Fruit fly (Drosophila melanogaster) whole organism, pupa: ENCODE measurements around the gene Ugt37A3.
A peak's percentile ranks its signal among the peaks of the same experiment; 100 is the strongest.

Experiments used
- CG10348 ChIP-seq: fragments of 200-800 bp; sonication (Bioruptor generic); IDR thresholded peaks from 2 replicates; pipeline ENCODE4 v1.3.6; 2022; ENCODE audit warnings: missing biosample characterization, missing genetic modification characterization
- CG12605 ChIP-seq: fragments of 200-800 bp; sonication (Bioruptor generic); IDR thresholded peaks from 2 replicates; pipeline ENCODE4 v1.3.6; 2022; ENCODE audit warnings: missing biosample characterization, missing genetic modification characterization
- CG13204 ChIP-seq: fragments of 200-800 bp; sonication (Bioruptor generic); optimal IDR thresholded peaks from 2 replicates; lab custom pipeline; 2018; ENCODE audit warnings: missing biosample characterization, mild to moderate bottlenecking, missing genetic modification characterization, moderate library complexity
- CG14655 ChIP-seq: fragments of 200-800 bp; sonication (Bioruptor generic); optimal IDR thresholded peaks from 3 replicates; lab custom pipeline; 2017; ENCODE audit warnings: mild to moderate bottlenecking, missing biosample characterization, missing genetic modification reagents, missing genetic modification characterization
- CG15710 ChIP-seq: fragments of 200-800 bp; sonication (Bioruptor generic); optimal IDR thresholded peaks from 2 replicates; lab custom pipeline; 2018; ENCODE audit warnings: missing biosample characterization, mild to moderate bottlenecking, missing genetic modification characterization, moderate library complexity
- CG17806 ChIP-seq: fragments of 200-800 bp; sonication (Bioruptor generic); optimal IDR thresholded peaks from 2 replicates; lab custom pipeline; 2018; ENCODE audit warnings: missing biosample characterization, mild to moderate bottlenecking, missing genetic modification characterization, moderate library complexity
- CG32121 ChIP-seq: fragments of 200-800 bp; sonication (Bioruptor generic); IDR thresholded peaks from 2 replicates; pipeline ENCODE4 v1.3.6; 2022; ENCODE audit warnings: missing biosample characterization, missing genetic modification characterization
- CG34367 ChIP-seq: fragments of 200-800 bp; sonication (Bioruptor generic); optimal IDR thresholded peaks from 2 replicates; lab custom pipeline; 2018; ENCODE audit warnings: missing biosample characterization, mild to moderate bottlenecking, missing genetic modification characterization
- CG4496 ChIP-seq: fragments of 200-800 bp; sonication (Bioruptor generic); IDR thresholded peaks from 3 replicates; pipeline ENCODE4 v1.3.6; 2022; ENCODE audit warnings: missing biosample characterization, missing genetic modification characterization
- CG8159 ChIP-seq: fragments of 200-800 bp; sonication (Bioruptor generic); optimal IDR thresholded peaks from 3 replicates; lab custom pipeline; 2018; ENCODE audit warnings: missing biosample characterization, mild to moderate bottlenecking, missing genetic modification characterization, moderate library complexity
- CG8301 ChIP-seq: fragments of 200-800 bp; sonication (Bioruptor generic); optimal IDR thresholded peaks from 2 replicates; lab custom pipeline; 2018; ENCODE audit warnings: missing biosample characterization, mild to moderate bottlenecking, missing genetic modification characterization
- CG9948 ChIP-seq: fragments of 200-800 bp; sonication (Bioruptor generic); optimal IDR thresholded peaks from 2 replicates; lab custom pipeline; 2018; ENCODE audit warnings: missing biosample characterization, mild to moderate bottlenecking, missing genetic modification characterization, moderate library complexity
- D1 ChIP-seq: fragments of 200-800 bp; sonication (Bioruptor generic); optimal IDR thresholded peaks from 2 replicates; lab custom pipeline; 2018; ENCODE audit warnings: missing biosample characterization, mild to moderate bottlenecking, missing genetic modification characterization, moderate library complexity
- EcR ChIP-seq: fragments of 200-800 bp; sonication (Bioruptor generic); optimal IDR thresholded peaks from 3 replicates; lab custom pipeline; 2019; ENCODE audit warnings: missing biosample characterization, missing genetic modification characterization, mild to moderate bottlenecking, moderate library complexity, missing genetic modification reagents
- Ets98B ChIP-seq: fragments of 200-800 bp; sonication (Bioruptor generic); IDR thresholded peaks from 2 replicates; pipeline ENCODE4 v1.3.6; 2022; ENCODE audit warnings: missing biosample characterization, missing genetic modification characterization
- Pif1A ChIP-seq: fragments of 200-800 bp; sonication (Bioruptor generic); optimal IDR thresholded peaks from 3 replicates; lab custom pipeline; 2016; ENCODE audit warnings: missing biosample characterization, missing genetic modification characterization
- Pif1B ChIP-seq: fragments of 200-800 bp; sonication (Bioruptor generic); optimal IDR thresholded peaks from 3 replicates; lab custom pipeline; 2016; ENCODE audit warnings: missing biosample characterization, missing genetic modification characterization
- Snoo ChIP-seq: fragments of 200-800 bp; sonication (Bioruptor generic); optimal IDR thresholded peaks from 3 replicates; lab custom pipeline; 2017; ENCODE audit warnings: missing biosample characterization, mild to moderate bottlenecking, missing genetic modification characterization, inconsistent platforms
- fd96Ca ChIP-seq: fragments of 200-800 bp; sonication (Bioruptor generic); IDR thresholded peaks from 3 replicates; pipeline ENCODE4 v1.3.6; 2022; ENCODE audit warnings: missing biosample characterization, missing genetic modification characterization
- gl ChIP-seq: fragments of 200-800 bp; sonication (Bioruptor generic); optimal IDR thresholded peaks from 2 replicates; lab custom pipeline; 2018; ENCODE audit warnings: missing biosample characterization, mild to moderate bottlenecking, missing genetic modification characterization
- rn ChIP-seq: fragments of 200-800 bp; sonication (Bioruptor generic); IDR thresholded peaks from 2 replicates; pipeline ENCODE4 v1.3.6; 2022; ENCODE audit warnings: missing biosample characterization, missing genetic modification characterization

The Ugt37A3 gene

dm6 chr3R:12718536-12719033 lies 24.9 kb downstream of the Ugt37A3 start:
- no peak for TF ChIP-seq CG17806 (tag; lab: Kevin White, UChicago)
- no peak for TF ChIP-seq CG8301 (tag; lab: Kevin White, UChicago)
- TF ChIP-seq Ets98B (GFP tag; lab: Robert Waterston, UW): 0 out of 2 replicates have a peak, but pooled peaks have one; percentile 2
- TF ChIP-seq CG32121: no peak
- no peak for TF ChIP-seq rn (GFP tag; lab: Robert Waterston, UW)
- 0 out of 2 replicates have a peak, but pooled peaks have one; percentile 4 for TF ChIP-seq CG12605

- TF ChIP-seq CG9948 (tag; lab: Kevin White, UChicago) (no peak), CG17806 (tag; lab: Kevin White, UChicago) (peak; percentile 24), CG15710 (tag; lab: Kevin White, UChicago) (no peak), CG8159 (tag; lab: Kevin White, UChicago) (peak; percentile 26), rn (GFP tag; lab: Robert Waterston, UW) (0 out of 2 replicates have a peak, but pooled peaks have one; percentile 15), CG12605 (0 out of 2 replicates have a peak, but pooled peaks have one; percentile 20), CG34367 (tag; lab: Kevin White, UChicago) (no peak), EcR (GFP tag; lab: Kevin White, UChicago) (no peak), CG10348 (no peak), CG8301 (tag; lab: Kevin White, UChicago) (peak; percentile 33), Snoo (tag; lab: Kevin White, UChicago) (no peak), CG13204 (GFP tag; lab: Kevin White, UChicago) (no peak), CG32121 (no peak; the same call in 1 of the 2 replicates), CG4496 (GFP tag; lab: Robert Waterston, UW) (peak; percentile 61), CG14655 (GFP tag; lab: Kevin White, UChicago) (peak; percentile 57), D1 (tag; lab: Kevin White, UChicago) (no peak), Ets98B (GFP tag; lab: Robert Waterston, UW) (peak; percentile 61), Pif1B (no peak), gl (tag; lab: Kevin White, UChicago) (peak; percentile 0), fd96Ca (GFP tag; lab: Robert Waterston, UW) (peak; percentile 36; the same call in 1 of the 3 replicates), Pif1A (GFP tag; lab: Kevin White, UChicago) (peak; percentile 38)
Observed at dm6 chr3R:12717588-12718535, 25.6 kb downstream of the Ugt37A3 start.

dm6 chr3R:12716894-12717293 lies 26.6 kb downstream of the Ugt37A3 start:
- TF ChIP-seq Snoo (tag; lab: Kevin White, UChicago) (peak; percentile 36), gl (tag; lab: Kevin White, UChicago) (peak; percentile 88), D1 (tag; lab: Kevin White, UChicago) (no peak), CG8159 (tag; lab: Kevin White, UChicago) (peak; percentile 44), CG15710 (tag; lab: Kevin White, UChicago) (peak; percentile 30), CG12605 (peak; percentile 60; the same call in 1 of the 2 replicates), CG4496 (GFP tag; lab: Robert Waterston, UW) (peak; percentile 48; the same call in 2 of the 3 replicates), CG32121 (peak; percentile 30; the same call in 1 of the 2 replicates), CG8301 (tag; lab: Kevin White, UChicago) (no peak), CG9948 (tag; lab: Kevin White, UChicago) (no peak), CG13204 (GFP tag; lab: Kevin White, UChicago) (peak; percentile 72), fd96Ca (GFP tag; lab: Robert Waterston, UW) (peak; percentile 40; the same call in 2 of the 3 replicates), Pif1B (no peak), rn (GFP tag; lab: Robert Waterston, UW) (no peak), Ets98B (GFP tag; lab: Robert Waterston, UW) (peak; percentile 34; the same call in 1 of the 2 replicates), CG14655 (GFP tag; lab: Kevin White, UChicago) (no peak), Pif1A (GFP tag; lab: Kevin White, UChicago) (no peak), CG17806 (tag; lab: Kevin White, UChicago) (peak; percentile 27), CG34367 (tag; lab: Kevin White, UChicago) (peak; percentile 47), CG10348 (no peak), EcR (GFP tag; lab: Kevin White, UChicago) (peak; percentile 84)

- no peak for TF ChIP-seq CG14655 (GFP tag; lab: Kevin White, UChicago)
- TF ChIP-seq CG12605: no peak
Observed at dm6 chr3R:12716251-12716650, 27.2 kb downstream of the Ugt37A3 start.

- 0 out of 3 replicates have a peak, but pooled peaks have one; percentile 13 for TF ChIP-seq CG4496 (GFP tag; lab: Robert Waterston, UW)
- no peak for TF ChIP-seq CG34367 (tag; lab: Kevin White, UChicago)
Observed at dm6 chr3R:12715253-12715652, 28.2 kb downstream of the Ugt37A3 start.
